Fruit fly (Drosophila melanogaster) whole organism, embryonic: ENCODE results near the gene CG12768.

Experiments used
- BEAF-32 ChIP-seq: fragments of 200-800 bp; sonication (Bioruptor generic); optimal IDR thresholded peaks from 3 replicates; lab custom pipeline; 2017; ENCODE audit warnings: missing biosample characterization, missing genetic modification characterization, mild to moderate bottlenecking, moderate library complexity, missing genetic modification reagents
- BtbVII ChIP-seq: fragments of 200-800 bp; sonication (Bioruptor generic); optimal IDR thresholded peaks from 3 replicates; lab custom pipeline; 2017; ENCODE audit warnings: missing biosample characterization, mild to moderate bottlenecking, missing genetic modification characterization
- CG1024 ChIP-seq: fragments of 200-800 bp; sonication (Bioruptor generic); IDR thresholded peaks from 2 replicates; pipeline ENCODE4 v1.3.6; 2022; ENCODE audit warnings: missing biosample characterization, missing genetic modification characterization
- CG14710 ChIP-seq: fragments of 200-800 bp; sonication (Bioruptor generic); optimal IDR thresholded peaks from 3 replicates; lab custom pipeline; 2019; ENCODE audit warnings: missing biosample characterization, mild to moderate bottlenecking, missing genetic modification characterization, moderate library complexity
- CG1602 ChIP-seq: fragments of 200-800 bp; sonication (Bioruptor generic); optimal IDR thresholded peaks from 3 replicates; lab custom pipeline; 2016; ENCODE audit warnings: missing biosample characterization, missing genetic modification characterization
- CG1603 ChIP-seq: fragments of 200-800 bp; sonication (Bioruptor generic); optimal IDR thresholded peaks from 2 replicates; lab custom pipeline; 2019; ENCODE audit warnings: missing biosample characterization, mild to moderate bottlenecking, missing genetic modification characterization, moderate library complexity
- CG1647 ChIP-seq: fragments of 200-800 bp; sonication (Bioruptor generic); optimal IDR thresholded peaks from 3 replicates; lab custom pipeline; 2016; ENCODE audit warnings: missing biosample characterization, missing genetic modification characterization
- CG17829 ChIP-seq: fragments of 200-800 bp; optimal IDR thresholded peaks from 2 replicates; lab custom pipeline; 2019; ENCODE audit warnings: missing biosample characterization, mild to moderate bottlenecking, missing genetic modification characterization, moderate library complexity
- CG2889 ChIP-seq: fragments of 200-800 bp; sonication (Bioruptor generic); IDR thresholded peaks from 3 replicates; pipeline ENCODE4 v1.3.6; 2022; ENCODE audit warnings: missing biosample characterization, missing genetic modification characterization
- CG30403 ChIP-seq: fragments of 200-800 bp; sonication (Bioruptor generic); optimal IDR thresholded peaks from 3 replicates; lab custom pipeline; 2016; ENCODE audit warnings: missing biosample characterization, missing genetic modification characterization
- CG34376 ChIP-seq: fragments of 200-800 bp; sonication (Bioruptor generic); optimal IDR thresholded peaks from 2 replicates; lab custom pipeline; 2018; ENCODE audit warnings: missing biosample characterization, mild to moderate bottlenecking, missing genetic modification characterization
- CG4617 ChIP-seq: fragments of 200-800 bp; sonication (Bioruptor generic); optimal IDR thresholded peaks from 3 replicates; lab custom pipeline; 2016; ENCODE audit warnings: missing biosample characterization, missing genetic modification characterization, borderline replicate concordance
- CG7271 ChIP-seq: fragments of 200-800 bp; sonication (Bioruptor generic); optimal IDR thresholded peaks from 2 replicates; lab custom pipeline; 2018; ENCODE audit warnings: missing biosample characterization, mild to moderate bottlenecking, missing genetic modification characterization, moderate library complexity
- CG7745 ChIP-seq: fragments of 200-800 bp; sonication (Bioruptor generic); optimal IDR thresholded peaks from 2 replicates; lab custom pipeline; 2018; ENCODE audit warnings: missing biosample characterization, mild to moderate bottlenecking, missing genetic modification characterization, moderate library complexity
- CG7928 ChIP-seq: fragments of 200-800 bp; sonication (Bioruptor generic); optimal IDR thresholded peaks from 2 replicates; lab custom pipeline; 2017; ENCODE audit warnings: missing biosample characterization, mild to moderate bottlenecking, missing genetic modification characterization
- CoRest ChIP-seq: fragments of 200-800 bp; sonication (Bioruptor generic); optimal IDR thresholded peaks from 3 replicates; lab custom pipeline; 2018; ENCODE audit warnings: missing biosample characterization, mild to moderate bottlenecking, missing genetic modification characterization, moderate library complexity
- D19A ChIP-seq: fragments of 200-800 bp; optimal IDR thresholded peaks from 3 replicates; lab custom pipeline; 2019; ENCODE audit warnings: missing biosample characterization, mild to moderate bottlenecking, missing genetic modification characterization, moderate library complexity
- Dad ChIP-seq: fragments of 200-800 bp; sonication (Bioruptor generic); optimal IDR thresholded peaks from 3 replicates; lab custom pipeline; 2016; ENCODE audit warnings: missing biosample characterization, missing genetic modification characterization
- Doc2 ChIP-seq: fragments of 200-800 bp; sonication (Bioruptor generic); IDR thresholded peaks from 2 replicates; pipeline ENCODE4 v1.3.6; 2022; ENCODE audit warnings: missing biosample characterization, missing genetic modification characterization
- Dp ChIP-seq: fragments of 200-800 bp; sonication (Bioruptor generic); optimal IDR thresholded peaks from 2 replicates; lab custom pipeline; 2018; ENCODE audit warnings: missing biosample characterization, mild to moderate bottlenecking, missing genetic modification characterization, moderate library complexity
- GATAe ChIP-seq: fragments of 200-800 bp; sonication (Bioruptor generic); conservative IDR thresholded peaks from 2 replicates; pipeline ENCODE4 v1.3.6; 2022; ENCODE audit warnings: missing biosample characterization, missing genetic modification characterization
- HLH4C ChIP-seq: fragments of 200-800 bp; sonication (Bioruptor generic); IDR thresholded peaks from 3 replicates; pipeline ENCODE4 v1.3.6; 2022; ENCODE audit warnings: missing biosample characterization, missing genetic modification characterization; ENCODE audit not compliant: partially characterized antibody
- HLHmδ ChIP-seq: fragments of 200-800 bp; sonication (Bioruptor generic); optimal IDR thresholded peaks from 2 replicates; lab custom pipeline; 2018; ENCODE audit warnings: missing biosample characterization, mild to moderate bottlenecking, missing genetic modification characterization, moderate library complexity
- Lpt ChIP-seq: fragments of >200 bp; optimal IDR thresholded peaks from 2 replicates; lab custom pipeline; 2018; ENCODE audit warnings: missing biosample characterization, missing genetic modification characterization
- Mad ChIP-seq: fragments of 200-800 bp; sonication (Bioruptor generic); optimal IDR thresholded peaks from 2 replicates; lab custom pipeline; 2016; ENCODE audit warnings: missing biosample characterization, missing genetic modification characterization
- Med ChIP-seq: fragments of 200-800 bp; sonication (Bioruptor generic); peaks from one replicate; lab custom pipeline; 2016; ENCODE audit warnings: missing biosample characterization, missing genetic modification characterization, mild to moderate bottlenecking, inconsistent platforms, moderate library complexity
- Nf-YB ChIP-seq: fragments of 200-800 bp; sonication (Bioruptor generic); optimal IDR thresholded peaks from 3 replicates; lab custom pipeline; 2019; ENCODE audit warnings: missing biosample characterization, mild to moderate bottlenecking, missing genetic modification characterization, moderate library complexity
- Nf-YC ChIP-seq: fragments of 200-800 bp; optimal IDR thresholded peaks from 3 replicates; lab custom pipeline; 2019; ENCODE audit warnings: missing biosample characterization, mild to moderate bottlenecking, missing genetic modification characterization, moderate library complexity
- Oaz ChIP-seq: fragments of 200-800 bp; sonication (Bioruptor generic); IDR thresholded peaks from 2 replicates; pipeline ENCODE4 v1.3.6; 2022; ENCODE audit warnings: missing biosample characterization, missing genetic modification characterization
- Rx ChIP-seq: fragments of 200-800 bp; sonication (Bioruptor generic); IDR thresholded peaks from 2 replicates; pipeline ENCODE4 v1.3.6; 2022; ENCODE audit warnings: missing biosample characterization, missing genetic modification characterization
- Sry-β ChIP-seq: fragments of 200-800 bp; sonication (Bioruptor generic); optimal IDR thresholded peaks from 2 replicates; lab custom pipeline; 2018; ENCODE audit warnings: missing biosample characterization, mild to moderate bottlenecking, missing genetic modification characterization, moderate library complexity
- Stat92E ChIP-seq, 3 experiments: fragments of >200 bp in 2 of 3; fragments of 200-800 bp in 1 of 3; sonication (Bioruptor generic) in 1 of 3; optimal IDR thresholded peaks; 2 replicates each; lab custom pipeline; 2017 to 2019; ENCODE audit warnings: missing biosample characterization in 3 of 3, missing genetic modification characterization in 3 of 3, mild to moderate bottlenecking in 1 of 3, moderate library complexity in 1 of 3
- YL-1 ChIP-seq: fragments of 200-800 bp; sonication (Bioruptor generic); optimal IDR thresholded peaks from 3 replicates; lab custom pipeline; 2017; ENCODE audit warnings: missing biosample characterization, mild to moderate bottlenecking, missing genetic modification characterization
- chinmo ChIP-seq: fragments of 200-800 bp; sonication (Bioruptor generic); IDR thresholded peaks from 4 replicates; pipeline ENCODE4 v1.3.6; 2022; ENCODE audit warnings: missing biosample characterization, missing genetic modification characterization; ENCODE audit not compliant: partially characterized antibody
- crc ChIP-seq: fragments of 200-800 bp; sonication (Bioruptor generic); optimal IDR thresholded peaks from 2 replicates; lab custom pipeline; 2016; ENCODE audit warnings: missing biosample characterization, missing genetic modification characterization
- dmrt11E ChIP-seq: fragments of 200-800 bp; sonication (Bioruptor generic); optimal IDR thresholded peaks from 3 replicates; lab custom pipeline; 2018; ENCODE audit warnings: missing biosample characterization, mild to moderate bottlenecking, missing genetic modification characterization, moderate library complexity
- ems ChIP-seq: fragments of 200-800 bp; sonication (Bioruptor generic); optimal IDR thresholded peaks from 3 replicates; lab custom pipeline; 2016; ENCODE audit warnings: missing biosample characterization, missing genetic modification characterization
- gcm ChIP-seq: fragments of 200-800 bp; sonication (Bioruptor generic); optimal IDR thresholded peaks from 2 replicates; lab custom pipeline; 2019; ENCODE audit warnings: missing biosample characterization, mild to moderate bottlenecking, missing genetic modification characterization, moderate library complexity
- jigr1 ChIP-seq: fragments of 200-800 bp; sonication (Bioruptor generic); IDR thresholded peaks from 3 replicates; pipeline ENCODE4 v1.3.6; 2022; ENCODE audit warnings: missing biosample characterization, missing genetic modification characterization
- kah ChIP-seq: fragments of 200-800 bp; sonication (Bioruptor generic); optimal IDR thresholded peaks from 2 replicates; lab custom pipeline; 2018; ENCODE audit warnings: missing biosample characterization, mild to moderate bottlenecking, missing genetic modification characterization
- knrl ChIP-seq: fragments of 200-800 bp; sonication (Bioruptor generic); IDR thresholded peaks from 3 replicates; pipeline ENCODE4 v1.3.6; 2022; ENCODE audit warnings: missing biosample characterization, missing genetic modification characterization; ENCODE audit not compliant: partially characterized antibody
- lbe ChIP-seq: fragments of 200-800 bp; sonication (Bioruptor generic); optimal IDR thresholded peaks from 2 replicates; lab custom pipeline; 2016; ENCODE audit warnings: missing biosample characterization, mild to moderate bottlenecking, missing genetic modification characterization
- lola ChIP-seq, 3 experiments: fragments of >200 bp in 2 of 3; fragments of 200-800 bp in 1 of 3; sonication (Bioruptor generic) in 1 of 3; optimal IDR thresholded peaks; 2 replicates each; lab custom pipeline; 2017 to 2019; ENCODE audit warnings: missing biosample characterization in 3 of 3, missing genetic modification characterization in 3 of 3, mild to moderate bottlenecking in 1 of 3, moderate library complexity in 1 of 3
- luna ChIP-seq: fragments of 200-800 bp; sonication (Bioruptor generic); optimal IDR thresholded peaks from 2 replicates; lab custom pipeline; 2016; ENCODE audit warnings: missing biosample characterization, missing genetic modification characterization
- nom ChIP-seq: fragments of 200-800 bp; sonication (Bioruptor generic); optimal IDR thresholded peaks from 2 replicates; lab custom pipeline; 2017; ENCODE audit warnings: missing biosample characterization, missing genetic modification characterization, mild to moderate bottlenecking, moderate library complexity, missing genetic modification reagents
- org-1 ChIP-seq: fragments of 200-800 bp; sonication (Bioruptor generic); optimal IDR thresholded peaks from 2 replicates; lab custom pipeline; 2017; ENCODE audit warnings: missing biosample characterization, missing genetic modification characterization
- repo ChIP-seq: fragments of 200-800 bp; sonication (Bioruptor generic); optimal IDR thresholded peaks from 2 replicates; lab custom pipeline; 2016; ENCODE audit warnings: missing biosample characterization, missing genetic modification characterization
- shn ChIP-seq: fragments of 200-800 bp; sonication (Bioruptor generic); optimal IDR thresholded peaks from 3 replicates; lab custom pipeline; 2016; ENCODE audit warnings: missing biosample characterization, missing genetic modification characterization
- stwl ChIP-seq: fragments of 200-800 bp; sonication (Bioruptor generic); optimal IDR thresholded peaks from 3 replicates; lab custom pipeline; 2018; ENCODE audit warnings: missing biosample characterization, mild to moderate bottlenecking, missing genetic modification characterization, moderate library complexity
- trh ChIP-seq: fragments of 200-800 bp; sonication (Bioruptor generic); optimal IDR thresholded peaks from 2 replicates; lab custom pipeline; 2016; ENCODE audit warnings: missing biosample characterization, missing genetic modification characterization

The CG12768 gene

dm6 chr3L:22877934-22878333 is 32.4 kb upstream of the CG12768 start (continued):
- TF ChIP-seq knrl (GFP tag; lab: Robert Waterston, UW) (no peak), CG2889 (GFP tag; lab: Robert Waterston, UW) (no peak), CG7928 (no peak), YL-1 (GFP tag; lab: Kevin White, UChicago) (peak; percentile 56), Stat92E (GFP tag; optimal IDR thresholded peaks at IDR 0.05; lab: Kevin White, UChicago) (no peak), CG34376 (GFP tag; lab: Kevin White, UChicago) (no peak), luna (GFP tag; lab: Kevin White, UChicago) (no peak), HLH4C (GFP tag; lab: Robert Waterston, UW) (no peak), Lpt (no peak), jigr1 (no peak), Nf-YB (GFP tag; lab: Kevin White, UChicago) (peak; percentile 88), shn (GFP tag; lab: Kevin White, UChicago) (no peak), Doc2 (GFP tag; lab: Robert Waterston, UW) (no peak), BEAF-32 (GFP tag; lab: Kevin White, UChicago) (peak; percentile 21), CG1602 (GFP tag; lab: Kevin White, UChicago) (no peak), CG7745 (no peak), repo (GFP tag; lab: Kevin White, UChicago) (no peak), lola (GFP tag; optimal IDR thresholded peaks at IDR 0.05; lab: Kevin White, UChicago) (no peak), Mad (GFP tag; lab: Kevin White, UChicago) (no peak), CG1647 (GFP tag; lab: Kevin White, UChicago) (no peak), ems (GFP tag; lab: Kevin White, UChicago) (no peak), CG14710 (tag; lab: Kevin White, UChicago) (peak; percentile 96), Nf-YC (tag; lab: Kevin White, UChicago) (peak; percentile 69), CG1024 (GFP tag; lab: Robert Waterston, UW) (no peak), CG1603 (tag; lab: Kevin White, UChicago) (peak; percentile 47), CoRest (tag; lab: Kevin White, UChicago) (no peak), kah (GFP tag; lab: Kevin White, UChicago) (no peak), Sry-β (GFP tag; lab: Kevin White, UChicago) (no peak), trh (no peak), stwl (peak; percentile 23), dmrt11E (tag; lab: Kevin White, UChicago) (no peak), lbe (no peak), HLHmδ (GFP tag; lab: Kevin White, UChicago) (peak; percentile 23), org-1 (GFP tag; lab: Kevin White, UChicago) (no peak), nom (peak; percentile 37), CG17829 (tag; lab: Kevin White, UChicago) (no peak), Dp (GFP tag; lab: Kevin White, UChicago) (peak; percentile 0), GATAe (GFP tag; lab: Robert Waterston, UW) (no peak), CG30403 (GFP tag; lab: Kevin White, UChicago) (no peak), Rx (GFP tag; lab: Robert Waterston, UW) (no peak), chinmo (GFP tag; lab: Robert Waterston, UW) (0 out of 4 replicates have a peak, but pooled peaks have one; percentile 47), Dad (no peak), BtbVII (GFP tag; lab: Kevin White, UChicago) (no peak), Med (GFP tag; lab: Kevin White, UChicago) (peak; percentile 50), crc (GFP tag; lab: Kevin White, UChicago) (no peak), CG4617 (GFP tag; lab: Kevin White, UChicago) (peak; percentile 15), gcm (GFP tag; lab: Kevin White, UChicago) (no peak), D19A (no peak), Oaz (GFP tag; lab: Robert Waterston, UW) (no peak), CG7271 (tag; lab: Kevin White, UChicago) (peak; percentile 0)
